Fruit fly (Drosophila melanogaster) whole organism, embryonic: Measurements from ENCODE around the gene Trf4-1.
A peak's percentile ranks its signal among the peaks of the same experiment; 100 is the strongest.

Experiments
- Ada2b ChIP-seq: fragments of 200-800 bp; sonication (Bioruptor generic); IDR thresholded peaks from 2 replicates; pipeline ENCODE4 v1.3.6; 2022; ENCODE audit warnings: missing biosample characterization, missing genetic modification characterization
- Bdp1 ChIP-seq: fragments of 200-800 bp; sonication (Bioruptor generic); optimal IDR thresholded peaks from 3 replicates; lab custom pipeline; 2016; ENCODE audit warnings: missing biosample characterization, missing genetic modification characterization
- CG10431 ChIP-seq: fragments of 200-800 bp; sonication (Bioruptor generic); optimal IDR thresholded peaks from 3 replicates; lab custom pipeline; 2018; ENCODE audit warnings: missing biosample characterization, mild to moderate bottlenecking, missing genetic modification characterization
- CG12769 ChIP-seq: fragments of 200-800 bp; sonication (Bioruptor generic); optimal IDR thresholded peaks from 2 replicates; lab custom pipeline; 2019; ENCODE audit warnings: missing biosample characterization, mild to moderate bottlenecking, missing genetic modification characterization, moderate library complexity
- CG13296 ChIP-seq: fragments of 200-800 bp; sonication (Bioruptor generic); optimal IDR thresholded peaks from 3 replicates; lab custom pipeline; 2018; ENCODE audit warnings: missing biosample characterization, mild to moderate bottlenecking, missing genetic modification characterization
- CG1602 ChIP-seq: fragments of 200-800 bp; sonication (Bioruptor generic); optimal IDR thresholded peaks from 3 replicates; lab custom pipeline; 2016; ENCODE audit warnings: missing biosample characterization, missing genetic modification characterization
- CG16813 ChIP-seq: fragments of 200-800 bp; sonication (Bioruptor generic); IDR thresholded peaks from 3 replicates; pipeline ENCODE4 v1.3.6; 2022; ENCODE audit warnings: missing biosample characterization, missing genetic modification characterization; ENCODE audit not compliant: partially characterized antibody
- CG2120 ChIP-seq: fragments of 200-800 bp; sonication (Bioruptor generic); optimal IDR thresholded peaks from 3 replicates; lab custom pipeline; 2016; ENCODE audit warnings: missing biosample characterization, missing genetic modification characterization
- CG2202 ChIP-seq: fragments of 200-800 bp; sonication (Bioruptor generic); optimal IDR thresholded peaks from 2 replicates; lab custom pipeline; 2018; ENCODE audit warnings: missing biosample characterization, mild to moderate bottlenecking, missing genetic modification characterization
- CG2678 ChIP-seq: fragments of 200-800 bp; sonication (Bioruptor generic); optimal IDR thresholded peaks from 3 replicates; lab custom pipeline; 2019; ENCODE audit warnings: missing biosample characterization, mild to moderate bottlenecking, missing genetic modification characterization, moderate library complexity
- CG4360 ChIP-seq: fragments of 200-800 bp; sonication (Bioruptor generic); IDR thresholded peaks from 2 replicates; pipeline ENCODE4 v1.3.6; 2022; ENCODE audit warnings: missing biosample characterization, missing genetic modification characterization
- CG4404 ChIP-seq: fragments of 200-800 bp; sonication (Bioruptor generic); IDR thresholded peaks from 2 replicates; pipeline ENCODE4 v1.3.6; 2022; ENCODE audit warnings: missing biosample characterization, missing genetic modification characterization
- CG4617 ChIP-seq: fragments of 200-800 bp; sonication (Bioruptor generic); optimal IDR thresholded peaks from 3 replicates; lab custom pipeline; 2016; ENCODE audit warnings: missing biosample characterization, missing genetic modification characterization, borderline replicate concordance
- CG7839 ChIP-seq: fragments of 200-800 bp; sonication (Bioruptor generic); optimal IDR thresholded peaks from 3 replicates; lab custom pipeline; 2018; ENCODE audit warnings: missing biosample characterization, mild to moderate bottlenecking, missing genetic modification characterization, moderate library complexity
- CG7928 ChIP-seq: fragments of 200-800 bp; sonication (Bioruptor generic); optimal IDR thresholded peaks from 2 replicates; lab custom pipeline; 2017; ENCODE audit warnings: missing biosample characterization, mild to moderate bottlenecking, missing genetic modification characterization
- CG9215 ChIP-seq: fragments of 200-800 bp; sonication (Bioruptor generic); IDR thresholded peaks from 2 replicates; pipeline ENCODE4 v1.3.6; 2022; ENCODE audit warnings: missing biosample characterization, missing genetic modification characterization
- CG9876 ChIP-seq: fragments of 200-800 bp; sonication (Bioruptor generic); optimal IDR thresholded peaks from 2 replicates; lab custom pipeline; 2016; ENCODE audit warnings: missing biosample characterization, missing genetic modification characterization
- Dbx ChIP-seq: fragments of 200-800 bp; sonication (Bioruptor generic); IDR thresholded peaks from 3 replicates; pipeline ENCODE4 v1.3.6; 2022; ENCODE audit warnings: missing biosample characterization, missing genetic modification characterization
- ERR ChIP-seq: fragments of 200-800 bp; sonication (Bioruptor generic); optimal IDR thresholded peaks from 2 replicates; lab custom pipeline; 2016; ENCODE audit warnings: missing biosample characterization, missing genetic modification characterization
- Fer1 ChIP-seq: fragments of 200-800 bp; sonication (Bioruptor generic); optimal IDR thresholded peaks from 2 replicates; lab custom pipeline; 2017; ENCODE audit warnings: missing biosample characterization, mild to moderate bottlenecking, missing genetic modification characterization
- Fer3 ChIP-seq: fragments of 200-800 bp; sonication (Bioruptor generic); optimal IDR thresholded peaks from 2 replicates; lab custom pipeline; 2018; ENCODE audit warnings: missing biosample characterization, mild to moderate bottlenecking, missing genetic modification characterization, moderate library complexity
- Hey ChIP-seq: fragments of 200-800 bp; sonication (Bioruptor generic); optimal IDR thresholded peaks from 3 replicates; lab custom pipeline; 2018; ENCODE audit warnings: missing biosample characterization, mild to moderate bottlenecking, missing genetic modification characterization
- Hsf ChIP-seq: fragments of 200-800 bp; sonication (Bioruptor generic); optimal IDR thresholded peaks from 3 replicates; lab custom pipeline; 2016; ENCODE audit warnings: missing biosample characterization, missing genetic modification characterization
- Lhr ChIP-seq: fragments of 200-800 bp; sonication (Bioruptor generic); optimal IDR thresholded peaks from 3 replicates; lab custom pipeline; 2017; ENCODE audit warnings: mild to moderate bottlenecking, missing biosample characterization, missing genetic modification reagents, missing genetic modification characterization
- Max ChIP-seq: fragments of 200-800 bp; sonication (Bioruptor generic); optimal IDR thresholded peaks from 2 replicates; lab custom pipeline; 2016; ENCODE audit warnings: missing biosample characterization, mild to moderate bottlenecking, missing genetic modification characterization
- NC2α ChIP-seq: fragments of 200-800 bp; sonication (Bioruptor generic); optimal IDR thresholded peaks from 2 replicates; lab custom pipeline; 2016; ENCODE audit warnings: missing biosample characterization, missing genetic modification characterization
- Opbp ChIP-seq: fragments of 200-800 bp; sonication (Bioruptor generic); IDR thresholded peaks from 3 replicates; pipeline ENCODE4 v1.3.6; 2022; ENCODE audit warnings: missing biosample characterization, missing genetic modification characterization; ENCODE audit not compliant: partially characterized antibody
- Six4 ChIP-seq: fragments of 200-800 bp; sonication (Bioruptor generic); optimal IDR thresholded peaks from 2 replicates; lab custom pipeline; 2016; ENCODE audit warnings: missing biosample characterization, missing genetic modification characterization
- Sox100B ChIP-seq: fragments of 200-800 bp; sonication (Bioruptor generic); optimal IDR thresholded peaks from 3 replicates; lab custom pipeline; 2018; ENCODE audit warnings: missing biosample characterization, mild to moderate bottlenecking, missing genetic modification characterization
- Ssrp ChIP-seq: fragments of 200-800 bp; sonication (Bioruptor generic); optimal IDR thresholded peaks from 2 replicates; lab custom pipeline; 2018; ENCODE audit warnings: missing biosample characterization, mild to moderate bottlenecking, missing genetic modification characterization, moderate library complexity
- Trl ChIP-seq, 3 experiments: fragments of >200 bp in 2 of 3; fragments of 200-800 bp in 1 of 3; sonication (Bioruptor generic) in 1 of 3; optimal IDR thresholded peaks; 2 replicates in 1 of 3; 3 replicates in 2 of 3; lab custom pipeline; 2016 to 2017; ENCODE audit warnings: missing biosample characterization in 1 of 3, missing genetic modification characterization in 1 of 3
- ase ChIP-seq: fragments of 200-800 bp; sonication (Bioruptor generic); IDR thresholded peaks from 3 replicates; pipeline ENCODE4 v1.3.6; 2022; ENCODE audit warnings: missing biosample characterization, missing genetic modification characterization
- bab2 ChIP-seq: fragments of 200-800 bp; sonication (Bioruptor generic); optimal IDR thresholded peaks from 2 replicates; lab custom pipeline; 2016; ENCODE audit warnings: missing biosample characterization, missing genetic modification characterization
- btn ChIP-seq: fragments of 200-800 bp; sonication (Bioruptor generic); optimal IDR thresholded peaks from 2 replicates; lab custom pipeline; 2016; ENCODE audit warnings: missing biosample characterization, missing genetic modification characterization
- dpn ChIP-seq, 2 experiments: fragments of 200-800 bp; sonication (Bioruptor generic); optimal IDR thresholded peaks; 3 replicates each; lab custom pipeline; 2016; ENCODE audit warnings: missing biosample characterization in 2 of 2, missing genetic modification characterization in 2 of 2
- gcm2 ChIP-seq: fragments of 200-800 bp; sonication (Bioruptor generic); optimal IDR thresholded peaks from 2 replicates; lab custom pipeline; 2016; ENCODE audit warnings: missing biosample characterization, missing genetic modification characterization
- gro ChIP-seq: fragments of 200-800 bp; sonication (Bioruptor generic); optimal IDR thresholded peaks from 2 replicates; lab custom pipeline; 2016; ENCODE audit warnings: missing biosample characterization, missing genetic modification characterization
- ind ChIP-seq: fragments of 200-800 bp; sonication (Bioruptor generic); optimal IDR thresholded peaks from 3 replicates; lab custom pipeline; 2016; ENCODE audit warnings: missing biosample characterization, missing genetic modification characterization
- maf-S ChIP-seq: fragments of 200-800 bp; sonication (Bioruptor generic); optimal IDR thresholded peaks from 2 replicates; lab custom pipeline; 2016; ENCODE audit warnings: missing biosample characterization, missing genetic modification characterization
- nerfin-2 ChIP-seq: fragments of 200-800 bp; sonication (Bioruptor generic); IDR thresholded peaks from 2 replicates; pipeline ENCODE4 v1.3.6; 2022; ENCODE audit warnings: missing biosample characterization, missing genetic modification characterization; ENCODE audit not compliant: partially characterized antibody
- onecut ChIP-seq: fragments of 200-800 bp; sonication (Bioruptor generic); IDR thresholded peaks from 2 replicates; pipeline ENCODE4 v1.3.6; 2022; ENCODE audit warnings: missing biosample characterization, missing genetic modification characterization
- scrt ChIP-seq: fragments of 200-800 bp; sonication (Bioruptor generic); optimal IDR thresholded peaks from 2 replicates; lab custom pipeline; 2018; ENCODE audit warnings: missing biosample characterization, mild to moderate bottlenecking, missing genetic modification characterization, moderate library complexity
- shn ChIP-seq: fragments of 200-800 bp; sonication (Bioruptor generic); optimal IDR thresholded peaks from 3 replicates; lab custom pipeline; 2016; ENCODE audit warnings: missing biosample characterization, missing genetic modification characterization
- slp2 ChIP-seq: fragments of 200-800 bp; sonication (Bioruptor generic); optimal IDR thresholded peaks from 2 replicates; lab custom pipeline; 2016; ENCODE audit warnings: missing biosample characterization, missing genetic modification characterization
- stc ChIP-seq: fragments of 200-800 bp; sonication (Bioruptor generic); IDR thresholded peaks from 2 replicates; pipeline ENCODE4 v1.3.6; 2022; ENCODE audit warnings: missing biosample characterization, missing genetic modification characterization
- stwl ChIP-seq: fragments of 200-800 bp; sonication (Bioruptor generic); optimal IDR thresholded peaks from 3 replicates; lab custom pipeline; 2018; ENCODE audit warnings: missing biosample characterization, mild to moderate bottlenecking, missing genetic modification characterization, moderate library complexity
- vfl ChIP-seq: fragments of 200-800 bp; sonication (Bioruptor generic); optimal IDR thresholded peaks from 2 replicates; lab custom pipeline; 2016; ENCODE audit warnings: missing biosample characterization, missing genetic modification characterization

The Trf4-1 gene

DNA sequence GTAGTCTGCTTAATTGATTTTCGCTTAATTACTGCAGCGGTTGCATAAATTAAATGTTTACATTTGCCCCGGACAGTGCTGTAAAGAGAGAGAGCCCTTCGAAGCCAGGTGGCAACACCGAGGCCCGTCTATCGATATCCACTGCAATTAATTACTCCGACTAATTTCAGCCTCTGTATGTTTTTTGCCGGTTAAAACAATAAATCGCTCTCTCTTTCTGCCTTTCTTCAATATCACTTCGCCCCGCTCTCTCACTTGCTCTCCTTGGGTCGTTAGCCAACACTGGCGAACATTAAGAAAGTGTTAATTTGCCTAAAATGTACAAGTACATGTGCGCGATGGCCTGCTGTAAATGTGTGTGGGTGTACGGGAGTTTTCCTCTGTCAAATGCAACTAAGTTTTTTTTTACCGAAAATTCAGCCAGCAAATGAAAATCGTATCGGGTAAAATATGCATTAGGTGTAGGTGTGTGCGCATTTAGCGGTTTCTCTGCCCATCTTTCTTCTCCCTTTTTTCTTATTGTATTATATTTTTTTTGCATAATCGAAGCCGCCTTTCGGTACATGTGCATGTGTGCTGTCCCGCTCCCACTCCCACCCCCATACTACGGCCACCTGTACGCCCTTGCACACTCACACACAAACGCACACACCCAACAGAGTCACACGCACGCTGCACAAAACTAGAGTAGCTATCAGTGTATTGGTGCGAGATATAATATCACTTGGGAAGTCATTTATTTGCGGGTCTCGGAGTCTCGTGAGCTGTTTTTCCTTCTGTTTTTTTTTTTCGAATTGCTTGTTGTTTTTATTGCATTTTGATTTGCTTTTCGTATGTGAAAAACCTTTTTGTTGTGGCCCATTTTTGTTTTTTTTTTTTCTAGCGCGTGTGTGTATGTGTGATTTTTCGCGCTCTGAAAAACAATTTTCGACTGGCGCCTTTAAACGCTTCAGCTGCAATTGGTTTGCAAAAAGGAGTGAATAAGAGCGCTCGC is 1.6 kb downstream of the Trf4-1 start (continued):
- TF ChIP-seq maf-S (GFP tag; lab: Kevin White, UChicago) (no peak), scrt (GFP tag; lab: Kevin White, UChicago) (peak; percentile 47), Opbp (GFP tag; lab: Robert Waterston, UW) (peak; percentile 56; the same call in 1 of the 3 replicates), Six4 (GFP tag; lab: Kevin White, UChicago) (no peak), ind (GFP tag; lab: Kevin White, UChicago) (peak; percentile 33), Trl (optimal IDR thresholded peaks at IDR 0.05; lab: Kevin White, UChicago) (peak; percentile 63 to 71), Trl (GFP tag; optimal IDR thresholded peaks at IDR 0.05; lab: Kevin White, UChicago) (peak; percentile 40), gcm2 (GFP tag; lab: Kevin White, UChicago) (no peak), shn (GFP tag; lab: Kevin White, UChicago) (peak; percentile 25), CG10431 (no peak), Lhr (no peak), Ada2b (GFP tag; lab: Robert Waterston, UW) (no peak), CG12769 (tag; lab: Kevin White, UChicago) (peak; percentile 70), CG7839 (tag; lab: Kevin White, UChicago) (peak; percentile 27), Dbx (GFP tag; lab: Robert Waterston, UW) (0 out of 3 replicates have a peak, but pooled peaks have one; percentile 14), btn (GFP tag; lab: Kevin White, UChicago) (no peak), onecut (GFP tag; lab: Robert Waterston, UW) (peak; percentile 14; the same call in 1 of the 2 replicates), NC2α (no peak), CG1602 (GFP tag; lab: Kevin White, UChicago) (no peak), Hey (tag; lab: Kevin White, UChicago) (no peak), ase (GFP tag; lab: Robert Waterston, UW) (no peak), CG9876 (peak; percentile 26), Max (GFP tag; lab: Kevin White, UChicago) (peak; percentile 33), Hsf (GFP tag; lab: Kevin White, UChicago) (peak; percentile 49), Bdp1 (peak; percentile 0), CG2678 (tag; lab: Kevin White, UChicago) (peak; percentile 21), vfl (GFP tag; lab: Kevin White, UChicago) (peak; percentile 21), CG2120 (GFP tag; lab: Kevin White, UChicago) (peak; percentile 20), Ssrp (peak; percentile 7), ERR (GFP tag; lab: Kevin White, UChicago) (peak; percentile 41), stc (GFP tag; lab: Robert Waterston, UW) (no peak), nerfin-2 (GFP tag; lab: Robert Waterston, UW) (peak; percentile 36; the same call in 1 of the 2 replicates), CG9215 (GFP tag; lab: Robert Waterston, UW) (no peak), CG4404 (GFP tag; lab: Robert Waterston, UW) (peak; percentile 11; the same call in 1 of the 2 replicates), Sox100B (GFP tag; lab: Kevin White, UChicago) (peak; percentile 23), Fer3 (peak; percentile 9), bab2 (GFP tag; lab: Kevin White, UChicago) (no peak), dpn (GFP tag; optimal IDR thresholded peaks at IDR 0.05; lab: Kevin White, UChicago) (peak; percentile 43 to 52), CG2202 (tag; lab: Kevin White, UChicago) (no peak), CG4360 (GFP tag; lab: Robert Waterston, UW) (0 out of 2 replicates have a peak, but pooled peaks have one; percentile 22), CG16813 (peak; percentile 53; the same call in 2 of the 3 replicates), CG7928 (GFP tag; lab: Kevin White, UChicago) (no peak), CG13296 (GFP tag; lab: Kevin White, UChicago) (no peak), gro (GFP tag; lab: Kevin White, UChicago) (no peak), slp2 (GFP tag; lab: Kevin White, UChicago) (no peak), Fer1 (GFP tag; lab: Kevin White, UChicago) (peak; percentile 12), stwl (tag; lab: Kevin White, UChicago) (peak; percentile 72), CG4617 (GFP tag; lab: Kevin White, UChicago) (peak; percentile 0)
